Fruit fly (Drosophila melanogaster): Measurements from ENCODE around the gene CG34268.

CG34268 gene

dm6 chr3L:545512-546161 is 44.9 kb downstream of the CG34268 start:
- TF ChIP-seq sv (GFP tag; optimal IDR thresholded peaks at IDR 0.05) (peak; percentile 42), foxo (GFP tag; optimal IDR thresholded peaks at IDR 0.05) (peak in 1 of 2 experiments; percentile 87), ey (GFP tag; optimal IDR thresholded peaks at IDR 0.05) (peak; percentile 87), pan (optimal IDR thresholded peaks at IDR 0.05) (peak; percentile 59), Hr78 (GFP tag; optimal IDR thresholded peaks at IDR 0.05) (no peak), Jra (GFP tag; optimal IDR thresholded peaks at IDR 0.05) (peak; percentile 43), tai (GFP tag; optimal IDR thresholded peaks at IDR 0.05) (peak; percentile 18), Sp1 (GFP tag; optimal IDR thresholded peaks at IDR 0.05) (peak; percentile 82), Mio (GFP tag; optimal IDR thresholded peaks at IDR 0.05) (peak; percentile 11), OdsH (GFP tag; optimal IDR thresholded peaks at IDR 0.05) (peak; percentile 85), Dif (GFP tag; optimal IDR thresholded peaks at IDR 0.05; ENCODE audit: partially characterized antibody) (peak; percentile 80), Rel (GFP tag; optimal IDR thresholded peaks at IDR 0.05) (peak; percentile 22), Rel (tag; optimal IDR thresholded peaks at IDR 0.05) (peak; percentile 20), Dfd (GFP tag; optimal IDR thresholded peaks at IDR 0.05) (no peak), h (GFP tag; optimal IDR thresholded peaks at IDR 0.05) (peak; percentile 88), Vsx2 (GFP tag; optimal IDR thresholded peaks at IDR 0.05; ENCODE audit: partially characterized antibody) (peak; percentile 77), N (GFP tag; optimal IDR thresholded peaks at IDR 0.05) (no peak), dmrt93B (GFP tag; optimal IDR thresholded peaks at IDR 0.05) (peak; percentile 55), Hr83 (GFP tag; optimal IDR thresholded peaks at IDR 0.05; ENCODE audit: poor library complexity, severe bottlenecking) (no peak), HLH106 (tag; optimal IDR thresholded peaks at IDR 0.05) (peak; percentile 79), brk (GFP tag; optimal IDR thresholded peaks at IDR 0.05) (peak; percentile 52), br (GFP tag; optimal IDR thresholded peaks at IDR 0.05) (peak; percentile 78), woc (GFP tag; optimal IDR thresholded peaks at IDR 0.05) (peak; percentile 80), GATAd (GFP tag; optimal IDR thresholded peaks at IDR 0.05) (no peak), usp (GFP tag; optimal IDR thresholded peaks at IDR 0.05) (no peak), CG9705 (GFP tag; optimal IDR thresholded peaks at IDR 0.05) (no peak), dl (GFP tag; optimal IDR thresholded peaks at IDR 0.05; ENCODE audit: insufficient read depth in 1 of 2, partially characterized antibody in 2 of 2) (peak; percentile 82 to 87), Abd-B (GFP tag; optimal IDR thresholded peaks at IDR 0.05) (no peak), lola (GFP tag; optimal IDR thresholded peaks at IDR 0.05) (no peak), rgr (GFP tag; optimal IDR thresholded peaks at IDR 0.05) (peak; percentile 81), jim (GFP tag; optimal IDR thresholded peaks at IDR 0.05) (no peak), sage (GFP tag; optimal IDR thresholded peaks at IDR 0.05) (peak; percentile 72), psq (GFP tag; optimal IDR thresholded peaks at IDR 0.05) (peak; percentile 76), Myc (optimal IDR thresholded peaks at IDR 0.05) (no peak), Hnf4 (GFP tag; optimal IDR thresholded peaks at IDR 0.05) (peak; percentile 64), dsf (GFP tag; optimal IDR thresholded peaks at IDR 0.05; ENCODE audit: borderline replicate concordance) (no peak), CG32264 (GFP tag; optimal IDR thresholded peaks at IDR 0.05) (peak; percentile 58), CrebA (GFP tag; optimal IDR thresholded peaks at IDR 0.05; ENCODE audit: borderline replicate concordance) (no peak), fru (GFP tag; optimal IDR thresholded peaks at IDR 0.05) (peak; percentile 87)

dm6 chr3L:546819-547441 is 46.2 kb downstream of the CG34268 start:
- TF ChIP-seq dmrt93B (GFP tag; optimal IDR thresholded peaks at IDR 0.05): no peak
- no peak for TF ChIP-seq pan (optimal IDR thresholded peaks at IDR 0.05)
- peak; percentile 50 for TF ChIP-seq HLH106 (tag; optimal IDR thresholded peaks at IDR 0.05)
- no peak for TF ChIP-seq dl (GFP tag; optimal IDR thresholded peaks at IDR 0.05; ENCODE audit: insufficient read depth in 1 of 2, partially characterized antibody in 2 of 2)
- TF ChIP-seq sv (GFP tag; optimal IDR thresholded peaks at IDR 0.05): peak; percentile 47
- peak; percentile 59 for TF ChIP-seq OdsH (GFP tag; optimal IDR thresholded peaks at IDR 0.05)
- no peak for TF ChIP-seq N (GFP tag; optimal IDR thresholded peaks at IDR 0.05)
- peak; percentile 57 for TF ChIP-seq h (GFP tag; optimal IDR thresholded peaks at IDR 0.05)
- no peak for TF ChIP-seq lola (GFP tag; optimal IDR thresholded peaks at IDR 0.05)
- peak; percentile 51 for TF ChIP-seq tai (GFP tag; optimal IDR thresholded peaks at IDR 0.05)
- TF ChIP-seq GATAd (GFP tag; optimal IDR thresholded peaks at IDR 0.05): no peak
- TF ChIP-seq Mio (GFP tag; optimal IDR thresholded peaks at IDR 0.05): no peak
- peak; percentile 54 for TF ChIP-seq fru (GFP tag; optimal IDR thresholded peaks at IDR 0.05)
- peak; percentile 57 for TF ChIP-seq psq (GFP tag; optimal IDR thresholded peaks at IDR 0.05)
- TF ChIP-seq jim (GFP tag; optimal IDR thresholded peaks at IDR 0.05): no peak
- TF ChIP-seq Hnf4 (GFP tag; optimal IDR thresholded peaks at IDR 0.05): peak; percentile 42
- TF ChIP-seq Vsx2 (GFP tag; optimal IDR thresholded peaks at IDR 0.05; ENCODE audit: partially characterized antibody): no peak
- no peak for TF ChIP-seq sage (GFP tag; optimal IDR thresholded peaks at IDR 0.05)
- TF ChIP-seq rgr (GFP tag; optimal IDR thresholded peaks at IDR 0.05): peak; percentile 73
- TF ChIP-seq CrebA (GFP tag; optimal IDR thresholded peaks at IDR 0.05; ENCODE audit: borderline replicate concordance): no peak
- TF ChIP-seq Jra (GFP tag; optimal IDR thresholded peaks at IDR 0.05): no peak
- peak; percentile 53 for TF ChIP-seq woc (GFP tag; optimal IDR thresholded peaks at IDR 0.05)
- no peak for TF ChIP-seq Abd-B (GFP tag; optimal IDR thresholded peaks at IDR 0.05)
- TF ChIP-seq ey (GFP tag; optimal IDR thresholded peaks at IDR 0.05): peak; percentile 69
- no peak for TF ChIP-seq brk (GFP tag; optimal IDR thresholded peaks at IDR 0.05)
- peak; percentile 5 to 69 for TF ChIP-seq foxo (GFP tag; optimal IDR thresholded peaks at IDR 0.05)
- peak; percentile 27 for TF ChIP-seq Hr83 (GFP tag; optimal IDR thresholded peaks at IDR 0.05; ENCODE audit: poor library complexity, severe bottlenecking)
- peak; percentile 53 for TF ChIP-seq br (GFP tag; optimal IDR thresholded peaks at IDR 0.05)
- TF ChIP-seq Dfd (GFP tag; optimal IDR thresholded peaks at IDR 0.05): no peak
- TF ChIP-seq Hr78 (GFP tag; optimal IDR thresholded peaks at IDR 0.05): no peak
- TF ChIP-seq Sp1 (GFP tag; optimal IDR thresholded peaks at IDR 0.05): peak; percentile 18
- no peak for TF ChIP-seq CG9705 (GFP tag; optimal IDR thresholded peaks at IDR 0.05)
- TF ChIP-seq usp (GFP tag; optimal IDR thresholded peaks at IDR 0.05): no peak
- TF ChIP-seq dsf (GFP tag; optimal IDR thresholded peaks at IDR 0.05; ENCODE audit: borderline replicate concordance): no peak
- no peak for TF ChIP-seq CG32264 (GFP tag; optimal IDR thresholded peaks at IDR 0.05)
- no peak for TF ChIP-seq Dif (GFP tag; optimal IDR thresholded peaks at IDR 0.05; ENCODE audit: partially characterized antibody)
- TF ChIP-seq Rel (GFP tag; optimal IDR thresholded peaks at IDR 0.05): no peak
- TF ChIP-seq Rel (tag; optimal IDR thresholded peaks at IDR 0.05): no peak
- TF ChIP-seq Myc (optimal IDR thresholded peaks at IDR 0.05): no peak

All from whole organism, wandering third instar larva.